Worm (Caenorhabditis elegans) whole organism, L2 larva: ENCODE results near the gene dhs-7.

Source experiments
- ama-1 ChIP-seq: fragments of 150-350 bp; optimal IDR thresholded peaks from 2 replicates; lab custom pipeline; 2018; ENCODE audit warnings: inconsistent platforms
- ceh-82 ChIP-seq: fragments of 150-350 bp; optimal IDR thresholded peaks from 2 replicates; lab custom pipeline; 2014; ENCODE audit warnings: missing biosample characterization, missing genetic modification characterization
- elt-1 ChIP-seq: fragments of 150-350 bp; optimal IDR thresholded peaks from 2 replicates; lab custom pipeline; 2014; ENCODE audit warnings: missing biosample characterization, missing genetic modification characterization
- lin-11 ChIP-seq: fragments of 150-350 bp; sonication (generic microtip); optimal IDR thresholded peaks from 2 replicates; lab custom pipeline; 2014; ENCODE audit warnings: missing biosample characterization, missing genetic modification characterization, inconsistent platforms, mixed read lengths
- mab-5 ChIP-seq: fragments of 150-350 bp; optimal IDR thresholded peaks from 2 replicates; lab custom pipeline; 2014; ENCODE audit warnings: missing biosample characterization, missing genetic modification characterization
- nhr-10 ChIP-seq: sonication (generic microtip); optimal IDR thresholded peaks from 2 replicates; lab custom pipeline; 2017; ENCODE audit warnings: missing biosample characterization, missing genetic modification characterization
- nhr-77 ChIP-seq: fragments of 150-350 bp; optimal IDR thresholded peaks from 2 replicates; lab custom pipeline; 2014; ENCODE audit warnings: missing biosample characterization, missing genetic modification characterization
- skn-1 ChIP-seq: sonication (generic microtip); optimal IDR thresholded peaks from 2 replicates; lab custom pipeline; 2017; ENCODE audit warnings: missing biosample characterization, missing genetic modification characterization
- unc-39 ChIP-seq: fragments of 150-350 bp; optimal IDR thresholded peaks from 2 replicates; lab custom pipeline; 2014; ENCODE audit warnings: missing biosample characterization, missing genetic modification characterization

- TF ChIP-seq mab-5 (tag; lab: Kevin White, UChicago) (no peak), skn-1 (no peak), lin-11 (tag; lab: Kevin White, UChicago) (no peak), ceh-82 (tag; lab: Kevin White, UChicago) (no peak), ama-1 (lab: Kevin White, UChicago) (peak; percentile 7), unc-39 (tag; lab: Kevin White, UChicago) (no peak), nhr-10 (no peak), elt-1 (no peak), nhr-77 (tag; lab: Kevin White, UChicago) (no peak)
Observed at ce11 chrII:7253073-7253472, 44.8 kb upstream of the dhs-7 start, which contains the start of gene lsm-4.
